Fruit fly (Drosophila melanogaster): ENCODE measurements around the gene CG6041.
A peak's percentile ranks its signal among the peaks of the same experiment; 100 is the strongest.

- TF ChIP-seq CG11762 (GFP tag; optimal IDR thresholded peaks at IDR 0.05; ENCODE audit: insufficient read depth), result no peak
- TF ChIP-seq CG7368 (GFP tag; optimal IDR thresholded peaks at IDR 0.05), result no peak
- no peak for TF ChIP-seq Eip93F (GFP tag; optimal IDR thresholded peaks at IDR 0.05)
- peak; percentile 43 for TF ChIP-seq Hr39 (GFP tag; optimal IDR thresholded peaks at IDR 0.05)
- TF ChIP-seq Hr4 (GFP tag; optimal IDR thresholded peaks at IDR 0.05), result no peak
- peak; percentile 41 for TF ChIP-seq esn (GFP tag; optimal IDR thresholded peaks at IDR 0.05)
- TF ChIP-seq CG3032 (tag; optimal IDR thresholded peaks at IDR 0.05), result peak; percentile 26
- TF ChIP-seq CG16779 (tag; optimal IDR thresholded peaks at IDR 0.05), result no peak
These were observed 40.0 kb upstream of the CG6041 start, which contains the start of gene CG12236 for dm6 chrX:5907916-5908315.

Measured in whole organism, prepupa.